Worm (Caenorhabditis elegans) whole organism, L4 larva: Measurements from ENCODE around the gene Y62E10A.24.

Experiments
- F10B5.3 ChIP-seq: sonication (generic microtip); optimal IDR thresholded peaks from 2 replicates; lab custom pipeline; 2016; ENCODE audit warnings: mild to moderate bottlenecking, missing genetic modification characterization, missing compliant biosample characterization
- R02D3.7 ChIP-seq: fragments of 150-350 bp; sonication (generic microtip); optimal IDR thresholded peaks from 3 replicates; lab custom pipeline; 2014; ENCODE audit warnings: missing biosample characterization, missing genetic modification characterization
- T20F7.1 ChIP-seq: fragments of 200-800 bp; sonication (Bioruptor generic); optimal IDR thresholded peaks from 2 replicates; lab custom pipeline; 2018; ENCODE audit warnings: mild to moderate bottlenecking, missing genetic modification characterization, missing compliant biosample characterization
- Y48G9A.11 ChIP-seq: fragments of 200-800 bp; sonication (Bioruptor generic); IDR thresholded peaks from 2 replicates; pipeline ENCODE4 v1.3.6; 2022; ENCODE audit warnings: missing genetic modification reagents, missing genetic modification characterization, missing compliant biosample characterization
- Y75B8A.6 ChIP-seq: fragments of 200-800 bp; sonication (Bioruptor generic); IDR thresholded peaks from 2 replicates; pipeline ENCODE4 v1.3.6; 2022; ENCODE audit warnings: missing genetic modification reagents, missing genetic modification characterization, missing compliant biosample characterization
- ZK337.2 ChIP-seq: fragments of 200-800 bp; sonication (Bioruptor generic); IDR thresholded peaks from 2 replicates; pipeline ENCODE4 v1.3.6; 2022; ENCODE audit warnings: missing genetic modification reagents, missing genetic modification characterization, missing compliant biosample characterization
- ZK546.5 ChIP-seq, 2 experiments: sonication (generic microtip); optimal IDR thresholded peaks; 2 replicates each; lab custom pipeline; 2017; ENCODE audit warnings: missing biosample characterization in 2 of 2, missing genetic modification characterization in 2 of 2
- aly-2 ChIP-seq: sonication (generic microtip); optimal IDR thresholded peaks from 2 replicates; lab custom pipeline; 2018; ENCODE audit warnings: missing biosample characterization, missing genetic modification characterization
- ama-1 ChIP-seq: fragments of 150-350 bp; optimal IDR thresholded peaks from 2 replicates; lab custom pipeline; 2014; ENCODE audit warnings: inconsistent platforms, mixed read lengths
- ceh-28 ChIP-seq: fragments of 150-350 bp; optimal IDR thresholded peaks from 2 replicates; lab custom pipeline; 2014; ENCODE audit warnings: missing biosample characterization, missing genetic modification reagents, missing genetic modification characterization
- ctbp-1 ChIP-seq: fragments of 200-800 bp; sonication (Bioruptor generic); IDR thresholded peaks from 2 replicates; pipeline ENCODE4 v1.3.6; 2022; ENCODE audit warnings: missing genetic modification reagents, missing genetic modification characterization, missing compliant biosample characterization
- daf-12 ChIP-seq: fragments of 150-350 bp; optimal IDR thresholded peaks from 2 replicates; lab custom pipeline; 2014; ENCODE audit warnings: missing biosample characterization, missing genetic modification reagents, missing genetic modification characterization
- daf-16 ChIP-seq, 3 experiments: sonication (generic microtip); optimal IDR thresholded peaks; 2 replicates each; lab custom pipeline; 2016 to 2017; ENCODE audit warnings: missing genetic modification characterization in 3 of 3, missing genetic modification reagents in 3 of 3, mild to moderate bottlenecking in 2 of 3, missing compliant biosample characterization in 2 of 3, missing biosample characterization in 1 of 3, moderate library complexity in 1 of 3
- daf-19 ChIP-seq: fragments of 200-800 bp; sonication (Bioruptor generic); conservative IDR thresholded peaks from 2 replicates; pipeline ENCODE4 v1.3.6; 2022; ENCODE audit warnings: missing genetic modification characterization, missing compliant biosample characterization
- daf-8 ChIP-seq: fragments of 200-800 bp; sonication (Bioruptor generic); IDR thresholded peaks from 2 replicates; pipeline ENCODE4 v1.3.6; 2022; ENCODE audit warnings: missing genetic modification characterization, missing compliant biosample characterization
- dmd-8 ChIP-seq: fragments of 200-800 bp; sonication (Bioruptor generic); IDR thresholded peaks from 2 replicates; pipeline ENCODE4 v1.3.6; 2022; ENCODE audit warnings: missing genetic modification characterization, missing compliant biosample characterization
- hif-1 ChIP-seq, 2 experiments: sonication (generic microtip); optimal IDR thresholded peaks; 2 replicates each; lab custom pipeline; 2016 to 2017; ENCODE audit warnings: missing compliant biosample characterization in 2 of 2, missing genetic modification characterization in 2 of 2, missing genetic modification reagents in 2 of 2, missing genotype in 2 of 2, mild to moderate bottlenecking in 1 of 2
- hlh-11 ChIP-seq: fragments of 200-800 bp; sonication (Bioruptor generic); optimal IDR thresholded peaks from 2 replicates; lab custom pipeline; 2018; ENCODE audit warnings: mild to moderate bottlenecking, missing genetic modification characterization, missing compliant biosample characterization
- jun-1 ChIP-seq: fragments of 150-350 bp; optimal IDR thresholded peaks from 2 replicates; lab custom pipeline; 2014; ENCODE audit warnings: missing biosample characterization, missing genetic modification reagents, missing genetic modification characterization
- lim-7 ChIP-seq: fragments of 200-800 bp; sonication (Bioruptor generic); IDR thresholded peaks from 2 replicates; pipeline ENCODE4 v1.3.6; 2022; ENCODE audit warnings: missing genetic modification characterization, missing compliant biosample characterization
- lin-1 ChIP-seq: fragments of 200-800 bp; sonication (Bioruptor generic); IDR thresholded peaks from 2 replicates; pipeline ENCODE4 v1.3.6; 2022; ENCODE audit warnings: missing genetic modification reagents, missing genetic modification characterization, missing compliant biosample characterization
- lin-15B ChIP-seq: fragments of 150-350 bp; sonication (generic microtip); optimal IDR thresholded peaks from 3 replicates; lab custom pipeline; 2014; ENCODE audit warnings: missing biosample characterization, missing genetic modification characterization
- lin-38 ChIP-seq: fragments of 200-800 bp; sonication (Bioruptor generic); IDR thresholded peaks from 2 replicates; pipeline ENCODE4 v1.3.6; 2022; ENCODE audit warnings: missing genetic modification reagents, missing genetic modification characterization, missing compliant biosample characterization
- lin-39 ChIP-seq: fragments of 150-350 bp; optimal IDR thresholded peaks from 2 replicates; lab custom pipeline; 2014; ENCODE audit warnings: missing biosample characterization, missing genetic modification reagents, missing genetic modification characterization
- lir-3 ChIP-seq: sonication (generic microtip); optimal IDR thresholded peaks from 2 replicates; lab custom pipeline; 2016; ENCODE audit warnings: mild to moderate bottlenecking, missing genetic modification characterization, missing compliant biosample characterization
- lsy-2 ChIP-seq, 2 experiments: fragments of 150-350 bp in 1 of 2; sonication (generic microtip) in 1 of 2; optimal IDR thresholded peaks; 2 replicates each; lab custom pipeline; 2014 to 2017; ENCODE audit warnings: missing biosample characterization in 2 of 2, missing genetic modification characterization in 2 of 2
- mdl-1 ChIP-seq, 2 experiments: fragments of 150-350 bp in 1 of 2; sonication (generic microtip) in 1 of 2; optimal IDR thresholded peaks; 2 replicates each; lab custom pipeline; 2014 to 2017; ENCODE audit warnings: missing biosample characterization in 2 of 2, missing genetic modification characterization in 2 of 2
- mep-1 ChIP-seq: fragments of 150-350 bp; sonication (generic microtip); optimal IDR thresholded peaks from 3 replicates; lab custom pipeline; 2014; ENCODE audit warnings: missing biosample characterization, missing genetic modification characterization
- mxl-2 ChIP-seq: fragments of 200-800 bp; sonication (Bioruptor generic); conservative IDR thresholded peaks from 2 replicates; pipeline ENCODE4 v1.3.6; 2022; ENCODE audit warnings: missing genetic modification reagents, missing genetic modification characterization, missing compliant biosample characterization
- mxl-3 ChIP-seq: fragments of 200-800 bp; sonication (Bioruptor generic); optimal IDR thresholded peaks from 2 replicates; lab custom pipeline; 2018; ENCODE audit warnings: mild to moderate bottlenecking, missing genetic modification characterization, missing compliant biosample characterization
- nhr-10 ChIP-seq: fragments of 150-350 bp; optimal IDR thresholded peaks from 2 replicates; lab custom pipeline; 2014; ENCODE audit warnings: missing biosample characterization, missing genetic modification characterization
- nhr-11 ChIP-seq: fragments of 150-350 bp; optimal IDR thresholded peaks from 2 replicates; lab custom pipeline; 2014; ENCODE audit warnings: missing biosample characterization, missing genetic modification characterization
- nhr-111 ChIP-seq: fragments of 200-800 bp; sonication (Bioruptor generic); optimal IDR thresholded peaks from 2 replicates; lab custom pipeline; 2018; ENCODE audit warnings: mild to moderate bottlenecking, missing genetic modification characterization, missing compliant biosample characterization
- nhr-25 ChIP-seq: sonication (generic microtip); optimal IDR thresholded peaks from 2 replicates; lab custom pipeline; 2017; ENCODE audit warnings: missing genetic modification characterization, mild to moderate bottlenecking, missing compliant biosample characterization, antibody characterized with exemption, moderate library complexity, borderline replicate concordance; ENCODE audit not compliant: insufficient read depth
- nhr-28 ChIP-seq: fragments of 150-350 bp; optimal IDR thresholded peaks from 2 replicates; lab custom pipeline; 2014; ENCODE audit warnings: missing biosample characterization, missing genetic modification characterization
- nhr-42 ChIP-seq: fragments of 200-800 bp; sonication (Bioruptor generic); IDR thresholded peaks from 2 replicates; pipeline ENCODE4 v1.3.6; 2022; ENCODE audit warnings: missing genetic modification characterization, missing compliant biosample characterization
- nhr-48 ChIP-seq: sonication (generic microtip); optimal IDR thresholded peaks from 2 replicates; lab custom pipeline; 2016; ENCODE audit warnings: mild to moderate bottlenecking, missing genetic modification characterization, missing compliant biosample characterization
- nhr-77 ChIP-seq: fragments of 150-350 bp; optimal IDR thresholded peaks from 2 replicates; lab custom pipeline; 2014; ENCODE audit warnings: missing biosample characterization, missing genetic modification characterization
- pha-4 ChIP-seq, 2 experiments: fragments of 150-350 bp in 1 of 2; fragments of 200-800 bp in 1 of 2; sonication (Bioruptor generic) in 1 of 2; IDR thresholded peaks in 1 of 2; optimal IDR thresholded peaks in 1 of 2; 2 replicates each; pipeline versions ENCODE4 v1.3.6 to Lab custom; 2014 to 2022; ENCODE audit warnings: missing genetic modification characterization in 2 of 2, missing genetic modification reagents in 2 of 2, missing biosample characterization in 1 of 2, missing compliant biosample characterization in 1 of 2
- pqm-1 ChIP-seq: sonication (generic microtip); optimal IDR thresholded peaks from 2 replicates; lab custom pipeline; 2017; ENCODE audit warnings: missing biosample characterization, missing genetic modification characterization
- rbr-2 ChIP-seq: sonication (generic microtip); optimal IDR thresholded peaks from 2 replicates; lab custom pipeline; 2016; ENCODE audit warnings: missing genotype, missing genetic modification characterization, missing compliant biosample characterization
- sdz-12 ChIP-seq: fragments of 200-800 bp; sonication (Bioruptor generic); optimal IDR thresholded peaks from 2 replicates; lab custom pipeline; 2018; ENCODE audit warnings: mild to moderate bottlenecking, missing genetic modification characterization, missing compliant biosample characterization
- snpc-1.2 ChIP-seq: fragments of 200-800 bp; sonication (Bioruptor generic); IDR thresholded peaks from 2 replicates; pipeline ENCODE4 v1.3.6; 2022; ENCODE audit warnings: missing genetic modification reagents, missing genetic modification characterization, missing compliant biosample characterization
- spr-3 ChIP-seq: fragments of 200-800 bp; sonication (Bioruptor generic); optimal IDR thresholded peaks from 2 replicates; lab custom pipeline; 2018; ENCODE audit warnings: mild to moderate bottlenecking, missing genetic modification characterization, missing compliant biosample characterization
- unc-62 ChIP-seq, 3 experiments: fragments of 150-350 bp in 1 of 3; sonication (generic microtip); optimal IDR thresholded peaks in 2 of 3; peaks in 1 of 3; 1 replicate in 1 of 3; 2 replicates in 2 of 3; lab custom pipeline; 2014 to 2017; ENCODE audit warnings: missing biosample characterization in 3 of 3, missing genetic modification characterization in 3 of 3, missing genetic modification reagents in 3 of 3, missing genotype in 1 of 3
- vab-7 ChIP-seq: fragments of 200-800 bp; sonication (Bioruptor generic); IDR thresholded peaks from 2 replicates; pipeline ENCODE4 v1.3.6; 2022; ENCODE audit warnings: missing genetic modification reagents, missing genetic modification characterization, missing compliant biosample characterization
- zag-1 ChIP-seq: fragments of 150-350 bp; optimal IDR thresholded peaks from 2 replicates; lab custom pipeline; 2014; ENCODE audit warnings: missing biosample characterization, missing genetic modification characterization
- zfp-2 ChIP-seq: sonication (generic microtip); optimal IDR thresholded peaks from 2 replicates; lab custom pipeline; 2016; ENCODE audit warnings: mild to moderate bottlenecking, missing genetic modification characterization, missing compliant biosample characterization
- zfp-3 ChIP-seq: fragments of 200-800 bp; sonication (Bioruptor generic); conservative IDR thresholded peaks from 2 replicates; pipeline ENCODE4 v1.3.6; 2022; ENCODE audit warnings: missing genetic modification reagents, missing genetic modification characterization, missing compliant biosample characterization
- zip-2 ChIP-seq: fragments of 150-350 bp; optimal IDR thresholded peaks from 2 replicates; lab custom pipeline; 2014; ENCODE audit warnings: missing biosample characterization, missing genetic modification characterization
- ztf-11 ChIP-seq: fragments of 150-350 bp; optimal IDR thresholded peaks from 2 replicates; lab custom pipeline; 2014; ENCODE audit warnings: missing biosample characterization, missing genetic modification characterization

Gene Y62E10A.24

ce11 chrIV:13334287-13334686 lies 36.2 kb upstream of the Y62E10A.24 start (continued):
- TF ChIP-seq zfp-2: no peak
- TF ChIP-seq nhr-25 (tag; lab: Kevin White, UChicago): no peak
- no peak for TF ChIP-seq mxl-3 (GFP tag; lab: Kevin White, UChicago)
- no peak for TF ChIP-seq F10B5.3 (tag; lab: Kevin White, UChicago)
- TF ChIP-seq lsy-2 (tag; optimal IDR thresholded peaks at IDR 0.05; lab: Kevin White, UChicago): no peak
- no peak for TF ChIP-seq lin-39 (tag; lab: Kevin White, UChicago)
- no peak for TF ChIP-seq ctbp-1 (GFP tag; lab: Robert Waterston, UW)
- TF ChIP-seq hif-1 (tag; optimal IDR thresholded peaks at IDR 0.05; lab: Kevin White, UChicago): peak in 1 of 2 experiments; percentile 27
- no peak for TF ChIP-seq ztf-11 (tag; lab: Kevin White, UChicago)
- TF ChIP-seq ZK546.5 (tag; optimal IDR thresholded peaks at IDR 0.05; lab: Kevin White, UChicago): no peak
- TF ChIP-seq mep-1 (tag; lab: Kevin White, UChicago): no peak
- TF ChIP-seq nhr-28 (tag; lab: Kevin White, UChicago): peak; percentile 77
- TF ChIP-seq T20F7.1 (GFP tag; lab: Kevin White, UChicago): no peak
- no peak for TF ChIP-seq aly-2
- no peak for TF ChIP-seq nhr-10 (tag; lab: Kevin White, UChicago)
- TF ChIP-seq nhr-48 (tag; lab: Kevin White, UChicago): no peak
- no peak for TF ChIP-seq daf-8 (GFP tag; lab: Robert Waterston, UW)
- no peak for TF ChIP-seq ceh-28 (tag; lab: Kevin White, UChicago)
- TF ChIP-seq unc-62 (GFP tag; optimal IDR thresholded peaks at IDR 0.05 in 1 of 2; lab: Kevin White, UChicago): peak in 1 of 2 experiments; percentile 76
- no peak for TF ChIP-seq unc-62 (tag; optimal IDR thresholded peaks at IDR 0.05; lab: Kevin White, UChicago)
- TF ChIP-seq zag-1: no peak
- no peak for TF ChIP-seq sdz-12 (GFP tag; lab: Kevin White, UChicago)
- no peak for TF ChIP-seq jun-1 (tag; lab: Kevin White, UChicago)
- no peak for TF ChIP-seq nhr-111 (GFP tag; lab: Kevin White, UChicago)
- TF ChIP-seq mxl-2 (GFP tag; lab: Robert Waterston, UW): no peak
- TF ChIP-seq spr-3 (GFP tag; lab: Kevin White, UChicago): no peak
- no peak for TF ChIP-seq lin-1
- no peak for TF ChIP-seq Y48G9A.11 (GFP tag; lab: Robert Waterston, UW)
- no peak for TF ChIP-seq ama-1
- TF ChIP-seq lir-3 (tag; lab: Kevin White, UChicago): no peak
- no peak for TF ChIP-seq lin-15B
- no peak for TF ChIP-seq daf-16 (GFP tag; optimal IDR thresholded peaks at IDR 0.05; lab: Kevin White, UChicago)
- TF ChIP-seq daf-16 (tag; optimal IDR thresholded peaks at IDR 0.05; lab: Kevin White, UChicago): peak; percentile 11
- TF ChIP-seq daf-19 (GFP tag; lab: Robert Waterston, UW): no peak
- TF ChIP-seq dmd-8: no peak
- TF ChIP-seq lin-38 (GFP tag; lab: Robert Waterston, UW): no peak
- peak; percentile 11 for TF ChIP-seq pqm-1 (tag; lab: Kevin White, UChicago)
- no peak for TF ChIP-seq zip-2
- no peak for TF ChIP-seq nhr-11 (tag; lab: Kevin White, UChicago)
- TF ChIP-seq vab-7 (GFP tag; lab: Robert Waterston, UW): no peak
- peak; percentile 16 for TF ChIP-seq hlh-11 (tag; lab: Kevin White, UChicago)
- no peak for TF ChIP-seq R02D3.7 (tag; lab: Kevin White, UChicago)
- TF ChIP-seq lim-7 (GFP tag; lab: Robert Waterston, UW): no peak
- no peak for TF ChIP-seq nhr-42
- peak; percentile 0 for TF ChIP-seq nhr-77 (tag; lab: Kevin White, UChicago)
- TF ChIP-seq Y75B8A.6: no peak
- no peak for TF ChIP-seq pha-4 (GFP tag; IDR thresholded peaks at IDR 0.05; lab: Robert Waterston, UW)
- TF ChIP-seq pha-4 (tag; optimal IDR thresholded peaks at IDR 0.05; lab: Kevin White, UChicago): no peak
- no peak for TF ChIP-seq snpc-1.2 (GFP tag; lab: Robert Waterston, UW)
- TF ChIP-seq rbr-2 (tag; lab: Kevin White, UChicago): no peak
- no peak for TF ChIP-seq mdl-1 (tag; optimal IDR thresholded peaks at IDR 0.05; lab: Kevin White, UChicago)
- TF ChIP-seq ZK337.2 (GFP tag; lab: Robert Waterston, UW): no peak
- TF ChIP-seq zfp-3 (GFP tag; lab: Robert Waterston, UW): no peak
- TF ChIP-seq daf-12 (tag; lab: Kevin White, UChicago): no peak
